Fruit fly (Drosophila melanogaster) whole organism, embryonic: ENCODE results near the gene CG7889.
A peak's percentile ranks its signal among the peaks of the same experiment; 100 is the strongest.

Experiments used
- Blimp-1 ChIP-seq: fragments of 200-800 bp; sonication (Bioruptor generic); optimal IDR thresholded peaks from 3 replicates; lab custom pipeline; 2018; ENCODE audit warnings: missing biosample characterization, missing genetic modification characterization, mild to moderate bottlenecking, moderate library complexity, missing genetic modification reagents
- CG10321 ChIP-seq: fragments of 200-800 bp; sonication (Bioruptor generic); IDR thresholded peaks from 2 replicates; pipeline ENCODE4 v1.3.6; 2022; ENCODE audit warnings: missing biosample characterization, missing genetic modification characterization
- CG10565 ChIP-seq: fragments of 200-800 bp; sonication (Bioruptor generic); optimal IDR thresholded peaks from 3 replicates; lab custom pipeline; 2016; ENCODE audit warnings: missing biosample characterization, mild to moderate bottlenecking, missing genetic modification characterization
- CG11504 ChIP-seq: fragments of 200-800 bp; sonication (Bioruptor generic); optimal IDR thresholded peaks from 3 replicates; lab custom pipeline; 2019; ENCODE audit warnings: missing biosample characterization, mild to moderate bottlenecking, missing genetic modification characterization, moderate library complexity
- CG12769 ChIP-seq: fragments of 200-800 bp; sonication (Bioruptor generic); optimal IDR thresholded peaks from 2 replicates; lab custom pipeline; 2019; ENCODE audit warnings: missing biosample characterization, mild to moderate bottlenecking, missing genetic modification characterization, moderate library complexity
- CG13775 ChIP-seq: fragments of 200-800 bp; sonication (Bioruptor generic); optimal IDR thresholded peaks from 3 replicates; lab custom pipeline; 2017; ENCODE audit warnings: missing biosample characterization, mild to moderate bottlenecking, missing genetic modification characterization
- CG15073 ChIP-seq: fragments of 200-800 bp; sonication (Bioruptor generic); optimal IDR thresholded peaks from 2 replicates; lab custom pipeline; 2016; ENCODE audit warnings: missing biosample characterization, missing genetic modification characterization
- CG16779 ChIP-seq: fragments of 200-800 bp; sonication (Bioruptor generic); IDR thresholded peaks from 2 replicates; pipeline ENCODE4 v1.3.6; 2022; ENCODE audit warnings: missing biosample characterization, missing genetic modification characterization
- CG17361 ChIP-seq: fragments of 200-800 bp; sonication (Bioruptor generic); IDR thresholded peaks from 3 replicates; pipeline ENCODE4 v1.3.6; 2022; ENCODE audit warnings: missing biosample characterization, missing genetic modification characterization
- CG2120 ChIP-seq: fragments of 200-800 bp; sonication (Bioruptor generic); optimal IDR thresholded peaks from 3 replicates; lab custom pipeline; 2016; ENCODE audit warnings: missing biosample characterization, missing genetic modification characterization
- CG32532 ChIP-seq: fragments of 200-800 bp; sonication (Bioruptor generic); IDR thresholded peaks from 2 replicates; pipeline ENCODE4 v1.3.6; 2022; ENCODE audit warnings: missing biosample characterization, missing genetic modification characterization
- CG3281 ChIP-seq: fragments of 200-800 bp; sonication (Bioruptor generic); optimal IDR thresholded peaks from 3 replicates; lab custom pipeline; 2017; ENCODE audit warnings: missing biosample characterization, mild to moderate bottlenecking, missing genetic modification characterization
- CG4360 ChIP-seq: fragments of 200-800 bp; sonication (Bioruptor generic); IDR thresholded peaks from 2 replicates; pipeline ENCODE4 v1.3.6; 2022; ENCODE audit warnings: missing biosample characterization, missing genetic modification characterization
- CG6175 ChIP-seq: fragments of 200-800 bp; sonication (Bioruptor generic); IDR thresholded peaks from 3 replicates; pipeline ENCODE4 v1.3.6; 2022; ENCODE audit warnings: missing biosample characterization, missing genetic modification characterization
- CG6654 ChIP-seq: fragments of 200-800 bp; sonication (Bioruptor generic); optimal IDR thresholded peaks from 2 replicates; lab custom pipeline; 2017; ENCODE audit warnings: missing biosample characterization, mild to moderate bottlenecking, missing genetic modification characterization
- CG8924 ChIP-seq: fragments of 200-800 bp; optimal IDR thresholded peaks from 3 replicates; lab custom pipeline; 2019; ENCODE audit warnings: missing biosample characterization, mild to moderate bottlenecking, missing genetic modification characterization, moderate library complexity
- CG9437 ChIP-seq: fragments of 200-800 bp; sonication (Bioruptor generic); optimal IDR thresholded peaks from 2 replicates; lab custom pipeline; 2018; ENCODE audit warnings: missing biosample characterization, mild to moderate bottlenecking, missing genetic modification characterization
- CG9932 ChIP-seq: fragments of 200-800 bp; sonication (Bioruptor generic); IDR thresholded peaks from 2 replicates; pipeline ENCODE4 v1.3.6; 2022; ENCODE audit warnings: missing biosample characterization, missing genetic modification characterization
- Eip74EF ChIP-seq, 2 experiments: fragments of 200-800 bp in 1 of 2; fragments of >200 bp in 1 of 2; sonication (Bioruptor generic) in 1 of 2; optimal IDR thresholded peaks; 2 replicates each; lab custom pipeline; 2017 to 2019; ENCODE audit warnings: missing biosample characterization in 2 of 2, missing genetic modification characterization in 2 of 2, mild to moderate bottlenecking in 1 of 2, moderate library complexity in 1 of 2
- Ets65A ChIP-seq: fragments of 200-800 bp; sonication (Bioruptor generic); peaks from one replicate; lab custom pipeline; 2016; ENCODE audit warnings: missing biosample characterization, missing genetic modification characterization
- Hr51 ChIP-seq, 2 experiments: fragments of 200-800 bp; sonication (Bioruptor generic); optimal IDR thresholded peaks; 2 replicates in 1 of 2; 3 replicates in 1 of 2; lab custom pipeline; 2016 to 2018; ENCODE audit warnings: missing biosample characterization in 2 of 2, missing genetic modification characterization in 2 of 2, mild to moderate bottlenecking in 1 of 2, moderate library complexity in 1 of 2
- Kr ChIP-seq: fragments of 200-800 bp; sonication (Bioruptor generic); optimal IDR thresholded peaks from 2 replicates; lab custom pipeline; 2017; ENCODE audit warnings: missing biosample characterization, mild to moderate bottlenecking, missing genetic modification characterization
- Med ChIP-seq: fragments of 200-800 bp; sonication (Bioruptor generic); peaks from one replicate; lab custom pipeline; 2016; ENCODE audit warnings: missing biosample characterization, missing genetic modification characterization, mild to moderate bottlenecking, inconsistent platforms, moderate library complexity
- TFAM ChIP-seq: fragments of 200-800 bp; sonication (Bioruptor generic); optimal IDR thresholded peaks from 2 replicates; lab custom pipeline; 2017; ENCODE audit warnings: missing biosample characterization, missing genetic modification characterization, inconsistent platforms
- az2 ChIP-seq: fragments of 200-800 bp; sonication (Bioruptor generic); optimal IDR thresholded peaks from 3 replicates; lab custom pipeline; 2016; ENCODE audit warnings: missing biosample characterization, missing genetic modification characterization
- chinmo ChIP-seq: fragments of 200-800 bp; sonication (Bioruptor generic); IDR thresholded peaks from 4 replicates; pipeline ENCODE4 v1.3.6; 2022; ENCODE audit warnings: missing biosample characterization, missing genetic modification characterization; ENCODE audit not compliant: partially characterized antibody
- crol ChIP-seq: fragments of 200-800 bp; sonication (Bioruptor generic); IDR thresholded peaks from 2 replicates; pipeline ENCODE4 v1.3.6; 2022; ENCODE audit warnings: missing biosample characterization, missing genetic modification characterization
- disco-r ChIP-seq: fragments of 200-800 bp; sonication (Bioruptor generic); optimal IDR thresholded peaks from 2 replicates; lab custom pipeline; 2016; ENCODE audit warnings: missing biosample characterization, missing genetic modification characterization
- gce ChIP-seq: fragments of 200-800 bp; sonication (Bioruptor generic); IDR thresholded peaks from 3 replicates; pipeline ENCODE4 v1.3.6; 2022; ENCODE audit warnings: missing biosample characterization, missing genetic modification characterization
- inv ChIP-seq: fragments of 200-800 bp; sonication (Bioruptor generic); IDR thresholded peaks from 2 replicates; pipeline ENCODE4 v1.3.6; 2022; ENCODE audit warnings: missing biosample characterization, missing genetic modification characterization; ENCODE audit not compliant: partially characterized antibody
- lilli ChIP-seq: fragments of 200-800 bp; sonication (Bioruptor generic); optimal IDR thresholded peaks from 3 replicates; lab custom pipeline; 2016; ENCODE audit warnings: missing biosample characterization, missing genetic modification characterization
- nom ChIP-seq: fragments of 200-800 bp; sonication (Bioruptor generic); optimal IDR thresholded peaks from 2 replicates; lab custom pipeline; 2017; ENCODE audit warnings: missing biosample characterization, missing genetic modification characterization, mild to moderate bottlenecking, moderate library complexity, missing genetic modification reagents
- pan ChIP-seq, 4 experiments: fragments of >200 bp in 3 of 4; fragments of 200-800 bp in 1 of 4; sonication (Bioruptor generic) in 1 of 4; optimal IDR thresholded peaks in 3 of 4; IDR thresholded peaks in 1 of 4; 2 replicates each; pipeline versions ENCODE4 v1.3.6 to Lab custom; 2017 to 2022; ENCODE audit warnings: missing biosample characterization in 2 of 4, missing genetic modification characterization in 2 of 4, mixed read lengths in 1 of 4
- pros ChIP-seq: fragments of 200-800 bp; sonication (Bioruptor generic); optimal IDR thresholded peaks from 3 replicates; lab custom pipeline; 2019; ENCODE audit warnings: missing biosample characterization, mild to moderate bottlenecking, missing genetic modification characterization, moderate library complexity
- pum ChIP-seq: fragments of 200-800 bp; sonication (Bioruptor generic); optimal IDR thresholded peaks from 2 replicates; lab custom pipeline; 2016; ENCODE audit warnings: missing biosample characterization, missing genetic modification characterization
- rib ChIP-seq: fragments of 200-800 bp; sonication (Bioruptor generic); IDR thresholded peaks from 2 replicates; pipeline ENCODE4 v1.3.6; 2022; ENCODE audit warnings: missing biosample characterization, missing genetic modification characterization
- sqz ChIP-seq: fragments of 200-800 bp; sonication (Bioruptor generic); optimal IDR thresholded peaks from 3 replicates; lab custom pipeline; 2018; ENCODE audit warnings: missing biosample characterization, mild to moderate bottlenecking, missing genetic modification characterization
- sr ChIP-seq: fragments of 200-800 bp; sonication (Bioruptor generic); IDR thresholded peaks from 3 replicates; pipeline ENCODE4 v1.3.6; 2022; ENCODE audit warnings: missing biosample characterization, missing genetic modification characterization
- ttk ChIP-seq: fragments of 200-800 bp; sonication (Bioruptor generic); IDR thresholded peaks from 2 replicates; pipeline ENCODE4 v2.1.2; 2022; ENCODE audit warnings: missing biosample characterization, missing genetic modification characterization
- tx ChIP-seq: fragments of 200-800 bp; sonication (Bioruptor generic); optimal IDR thresholded peaks from 2 replicates; lab custom pipeline; 2016; ENCODE audit warnings: missing biosample characterization, missing genetic modification characterization

The CG7889 gene

DNA sequence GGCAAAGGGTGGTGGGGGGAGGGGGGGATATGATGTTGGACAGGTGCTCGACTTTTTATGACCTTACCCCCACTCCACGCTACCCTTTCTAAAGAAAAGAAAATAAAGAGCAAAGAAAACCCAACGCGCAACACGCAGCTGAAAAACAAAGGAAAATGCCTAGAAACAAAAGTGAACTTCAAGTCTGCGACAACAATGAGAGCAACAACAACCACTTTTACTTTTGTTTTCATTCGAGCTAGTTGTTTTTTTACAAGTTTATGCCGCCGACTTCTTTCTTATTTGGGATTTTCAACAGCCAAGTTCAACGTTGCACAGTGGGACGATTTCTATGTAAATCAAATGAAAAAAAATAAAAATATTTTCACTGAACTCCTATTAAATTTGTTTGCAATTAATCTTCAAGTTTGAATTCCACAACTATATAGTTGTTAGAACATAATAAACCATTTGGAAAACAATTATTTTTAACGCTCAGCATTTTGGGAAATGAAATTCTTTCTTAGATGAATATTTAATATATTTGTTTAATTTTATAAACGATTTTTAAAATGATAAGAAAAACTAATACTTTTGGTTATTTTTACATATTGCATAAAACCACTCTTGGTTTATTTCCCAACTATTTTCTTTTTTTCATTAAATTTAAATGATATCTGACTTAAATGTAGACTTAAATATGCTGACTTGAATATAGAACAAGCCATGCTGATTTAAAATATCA is 18.7 kb upstream of the CG7889 start (continued):
- TF ChIP-seq inv (GFP tag; lab: Robert Waterston, UW), result no peak
- no peak for TF ChIP-seq CG10321 (GFP tag; lab: Robert Waterston, UW)
- TF ChIP-seq az2 (GFP tag; lab: Kevin White, UChicago), result peak; percentile 22
- TF ChIP-seq CG10565 (GFP tag; lab: Kevin White, UChicago), result no peak
- TF ChIP-seq CG4360 (GFP tag; lab: Robert Waterston, UW), result no peak
- TF ChIP-seq Hr51 (GFP tag; optimal IDR thresholded peaks at IDR 0.05; lab: Kevin White, UChicago), result peak in 1 of 2 experiments; percentile 65
- TF ChIP-seq Ets65A (GFP tag; lab: Kevin White, UChicago), result no peak
- peak; percentile 39 for TF ChIP-seq CG3281 (GFP tag; lab: Kevin White, UChicago)
- TF ChIP-seq pros (GFP tag; lab: Kevin White, UChicago), result no peak
- TF ChIP-seq CG16779 (GFP tag; lab: Robert Waterston, UW), result no peak
- peak; percentile 76 for TF ChIP-seq CG11504 (tag; lab: Kevin White, UChicago)
- TF ChIP-seq Kr, result no peak
- no peak for TF ChIP-seq TFAM (GFP tag; lab: Kevin White, UChicago)
- no peak for TF ChIP-seq CG15073 (GFP tag; lab: Kevin White, UChicago)
- TF ChIP-seq disco-r (GFP tag; lab: Kevin White, UChicago), result no peak
- no peak for TF ChIP-seq ttk

DNA sequence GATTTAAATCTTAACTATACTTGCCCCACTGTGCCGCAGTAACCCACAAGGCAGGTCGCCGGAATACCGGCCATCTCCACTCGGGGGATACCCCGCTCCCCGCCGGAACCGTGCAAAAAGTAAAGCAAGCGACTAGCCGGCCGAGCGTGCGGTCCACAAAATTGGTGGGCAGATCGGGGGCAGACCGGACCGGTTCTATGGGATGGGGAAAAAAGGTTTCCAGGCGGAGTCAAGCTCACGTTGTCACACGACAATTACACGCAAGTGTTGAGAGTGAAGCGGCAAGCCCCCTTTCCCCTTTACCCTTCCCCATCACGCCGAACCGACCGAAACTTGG is 18.2 kb upstream of the CG7889 start:
- TF ChIP-seq CG9437 (GFP tag; lab: Kevin White, UChicago) (peak; percentile 26), CG32532 (GFP tag; lab: Robert Waterston, UW) (0 out of 2 replicates have a peak, but pooled peaks have one; percentile 13), pum (no peak), nom (GFP tag; lab: Kevin White, UChicago) (peak; percentile 26), CG2120 (GFP tag; lab: Kevin White, UChicago) (no peak), sqz (GFP tag; lab: Kevin White, UChicago) (no peak), chinmo (GFP tag; lab: Robert Waterston, UW) (0 out of 4 replicates have a peak, but pooled peaks have one; percentile 17), crol (GFP tag; lab: Robert Waterston, UW) (peak; percentile 83), tx (GFP tag; lab: Kevin White, UChicago) (no peak), CG12769 (tag; lab: Kevin White, UChicago) (peak; percentile 55), lilli (no peak), Eip74EF (GFP tag; optimal IDR thresholded peaks at IDR 0.05; lab: Kevin White, UChicago) (no peak), gce (GFP tag; lab: Robert Waterston, UW) (no peak), CG8924 (peak; percentile 20), CG9932 (GFP tag; lab: Robert Waterston, UW) (0 out of 2 replicates have a peak, but pooled peaks have one; percentile 8), rib (GFP tag; lab: Robert Waterston, UW) (peak; percentile 32; the same call in 1 of the 2 replicates), Ets65A (GFP tag; lab: Kevin White, UChicago) (peak; percentile 3), CG6175 (GFP tag; lab: Robert Waterston, UW) (peak; percentile 62; the same call in 1 of the 3 replicates), pan (optimal IDR thresholded peaks at IDR 0.05; lab: Kevin White, UChicago) (no peak), pan (GFP tag; optimal IDR thresholded peaks at IDR 0.05 in 1 of 2, IDR thresholded peaks at IDR 0.05 in 1 of 2) (peak in 1 of 2 experiments; percentile 20), Med (peak; percentile 55), Blimp-1 (peak; percentile 64), CG6654 (GFP tag; lab: Kevin White, UChicago) (no peak), sr (GFP tag; lab: Robert Waterston, UW) (0 out of 3 replicates have a peak, but pooled peaks have one; percentile 43), CG17361 (peak; percentile 26; the same call in 2 of the 3 replicates), CG13775 (GFP tag; lab: Kevin White, UChicago) (peak; percentile 13)
- TF ChIP-seq, all 482 proteins: peak for 17
